Worm (Caenorhabditis elegans): ENCODE results near the gene mix-1.

- TF ChIP-seq dao-5 (tag; optimal IDR thresholded peaks at IDR 0.05), result no peak
- no peak for TF ChIP-seq him-1 (tag; optimal IDR thresholded peaks at IDR 0.05)
Observed at ce11 chrII:10804907-10805306, 19.1 kb upstream of the mix-1 start.

Data from whole organism, L4/young adult.